Worm (Caenorhabditis elegans): ENCODE data around the gene F32G8.2.

Gene F32G8.2

ce11 chrV:10578938-10579337 is 29.1 kb downstream of the F32G8.2 start, which contains the start of the genes erh-1 and lpd-9 (continued):
- TF ChIP-seq zfp-2 (tag; optimal IDR thresholded peaks at IDR 0.05) (peak; percentile 20), ceh-62 (tag; optimal IDR thresholded peaks at IDR 0.05) (no peak), arid-1 (GFP tag; conservative IDR thresholded peaks at IDR 0.05) (0 out of 2 replicates have a peak, but pooled peaks have one; percentile 24), sdz-12 (GFP tag; optimal IDR thresholded peaks at IDR 0.05) (no peak), F10B5.3 (tag; optimal IDR thresholded peaks at IDR 0.05) (peak; percentile 49), hlh-11 (tag; optimal IDR thresholded peaks at IDR 0.05) (peak; percentile 69), nhr-42 (GFP tag; IDR thresholded peaks at IDR 0.05) (no peak), daf-19 (GFP tag; conservative IDR thresholded peaks at IDR 0.05) (no peak), nhr-102 (tag; optimal IDR thresholded peaks at IDR 0.05) (peak; percentile 76), rbr-2 (tag; optimal IDR thresholded peaks at IDR 0.05) (peak; percentile 77), nhr-11 (tag; optimal IDR thresholded peaks at IDR 0.05) (peak; percentile 13), dmd-6 (GFP tag; IDR thresholded peaks at IDR 0.05) (peak; percentile 73), lir-3 (tag; optimal IDR thresholded peaks at IDR 0.05) (no peak), ceh-28 (tag; optimal IDR thresholded peaks at IDR 0.05) (no peak), zip-2 (tag; optimal IDR thresholded peaks at IDR 0.05) (no peak), mep-1 (tag; optimal IDR thresholded peaks at IDR 0.05) (peak; percentile 80), attf-4 (tag; optimal IDR thresholded peaks at IDR 0.05) (no peak)

ce11 chrV:10580638-10581037 is 30.8 kb downstream of the F32G8.2 start:
- TF ChIP-seq gei-8 (GFP tag; optimal IDR thresholded peaks at IDR 0.05) (no peak), daf-16 (GFP tag; optimal IDR thresholded peaks at IDR 0.05) (no peak), daf-16 (tag; optimal IDR thresholded peaks at IDR 0.05) (peak; percentile 57), dpl-1 (GFP tag; optimal IDR thresholded peaks at IDR 0.05) (no peak), hlh-11 (tag; optimal IDR thresholded peaks at IDR 0.05) (peak; percentile 46), zag-1 (tag; optimal IDR thresholded peaks at IDR 0.05) (no peak), nhr-28 (tag; optimal IDR thresholded peaks at IDR 0.05) (peak; percentile 72), dmd-8 (GFP tag; IDR thresholded peaks at IDR 0.05) (no peak), php-3 (GFP tag; IDR thresholded peaks at IDR 0.05) (peak; percentile 88), nhr-77 (tag; optimal IDR thresholded peaks at IDR 0.05) (peak; percentile 29), ztf-11 (tag; optimal IDR thresholded peaks at IDR 0.05) (no peak), lin-38 (GFP tag; IDR thresholded peaks at IDR 0.05) (no peak), dve-1 (tag; optimal IDR thresholded peaks at IDR 0.05; ENCODE audit: insufficient read depth) (peak; percentile 27), pqm-1 (tag; optimal IDR thresholded peaks at IDR 0.05) (peak; percentile 83), dmd-6 (GFP tag; IDR thresholded peaks at IDR 0.05) (peak; percentile 58; the same call in 1 of the 2 replicates)

ce11 chrV:10581837-10582300 is 32.1 kb downstream of the F32G8.2 start, which contains the start of gene T21C9.6:
TSS of gene T21C9.6 (plus strand) at chrV:10581887.
- no peak for TF ChIP-seq dmd-9 (GFP tag; IDR thresholded peaks at IDR 0.05)
- no peak for TF ChIP-seq daf-16 (GFP tag; optimal IDR thresholded peaks at IDR 0.05)
- peak; percentile 47 for TF ChIP-seq daf-16 (tag; optimal IDR thresholded peaks at IDR 0.05)
- no peak for TF ChIP-seq Y48G9A.11 (GFP tag; IDR thresholded peaks at IDR 0.05)
- TF ChIP-seq hlh-11 (tag; optimal IDR thresholded peaks at IDR 0.05), result peak; percentile 16
- TF ChIP-seq unc-130 (GFP tag; optimal IDR thresholded peaks at IDR 0.05), result no peak
- TF ChIP-seq T20F7.1 (GFP tag; optimal IDR thresholded peaks at IDR 0.05), result no peak
- no peak for TF ChIP-seq nhr-42 (GFP tag; IDR thresholded peaks at IDR 0.05)
- peak; percentile 61 for TF ChIP-seq nhr-28 (tag; optimal IDR thresholded peaks at IDR 0.05)
- TF ChIP-seq nhr-77 (tag; optimal IDR thresholded peaks at IDR 0.05), result peak; percentile 21
- no peak for TF ChIP-seq zip-2 (tag; optimal IDR thresholded peaks at IDR 0.05)
- TF ChIP-seq pqm-1 (tag; optimal IDR thresholded peaks at IDR 0.05), result peak; percentile 75
- TF ChIP-seq unc-62 (GFP tag; optimal IDR thresholded peaks at IDR 0.05 in 1 of 2), result peak in 1 of 2 experiments; percentile 9
- no peak for TF ChIP-seq unc-62 (tag; optimal IDR thresholded peaks at IDR 0.05)
- TF ChIP-seq duxl-1 (tag; optimal IDR thresholded peaks at IDR 0.05; ENCODE audit: poor library complexity), result no peak
- TF ChIP-seq zfp-3 (GFP tag; conservative IDR thresholded peaks at IDR 0.05), result no peak
- no peak for TF ChIP-seq dmd-8 (GFP tag; IDR thresholded peaks at IDR 0.05)
- no peak for TF ChIP-seq vab-7 (GFP tag; IDR thresholded peaks at IDR 0.05)
- peak; percentile 11 for TF ChIP-seq dve-1 (tag; optimal IDR thresholded peaks at IDR 0.05; ENCODE audit: insufficient read depth)
- TF ChIP-seq ces-1 (GFP tag; optimal IDR thresholded peaks at IDR 0.05), result no peak
- TF ChIP-seq egl-27 (tag; optimal IDR thresholded peaks at IDR 0.05), result no peak
- 0 out of 2 replicates have a peak, but pooled peaks have one; percentile 27 for TF ChIP-seq php-3 (GFP tag; IDR thresholded peaks at IDR 0.05)
- no peak for TF ChIP-seq arid-1 (GFP tag; conservative IDR thresholded peaks at IDR 0.05)
- no peak for TF ChIP-seq nhr-6 (tag; optimal IDR thresholded peaks at IDR 0.05)
